Fruit fly (Drosophila melanogaster) S2 (cell line): ENCODE results near the gene CG15046.

Experiments
- CG8478 ChIP-seq: fragments of >200 bp; optimal IDR thresholded peaks from 2 replicates; lab custom pipeline; 2018
- CTCF ChIP-seq, 2 experiments: fragments of >200 bp; optimal IDR thresholded peaks; 2 replicates each; lab custom pipeline; 2018

DNA sequence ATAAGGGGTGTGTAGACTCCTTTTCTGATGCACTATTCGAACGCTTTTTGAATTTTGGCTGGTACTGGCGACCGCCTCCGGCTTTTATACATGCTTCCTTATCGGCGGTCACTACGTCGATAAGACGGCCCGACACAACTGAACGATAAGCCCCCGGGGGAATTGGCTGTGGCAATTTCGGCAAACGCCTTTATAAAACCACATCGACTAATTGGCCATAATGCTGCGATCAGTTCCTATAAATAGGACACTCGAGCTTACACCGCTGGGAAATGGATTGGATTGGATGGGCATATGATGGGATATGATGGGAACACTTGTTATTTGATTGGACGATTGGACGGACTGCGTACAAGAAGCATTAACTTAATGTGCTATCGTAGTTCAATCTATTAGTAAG lies 2.5 kb upstream of the CG15046 start, which contains the start of gene CG15044:
- TF ChIP-seq CG8478 (lab: Kevin White, UChicago), result no peak
- no peak for TF ChIP-seq CTCF (optimal IDR thresholded peaks at IDR 0.05; lab: Kevin White, UChicago)
